Fruit fly (Drosophila melanogaster): ENCODE data around the gene GATAe.

- TF ChIP-seq Sin3A (optimal IDR thresholded peaks at IDR 0.05) (no peak), Myc (optimal IDR thresholded peaks at IDR 0.05) (no peak), psq (optimal IDR thresholded peaks at IDR 0.05) (no peak), ttk (optimal IDR thresholded peaks at IDR 0.05) (no peak)
Measured at dm6 chr3R:16013580-16013979, 4.7 kb downstream of the GATAe start.

Measured in Kc167 (cell line).